Worm (Caenorhabditis elegans) whole organism, L4 larva: Measurements from ENCODE around the gene srt-59.

Experiments used
- Y5F2A.4 ChIP-seq: fragments of 200-800 bp; sonication (Bioruptor generic); optimal IDR thresholded peaks from 2 replicates; lab custom pipeline; 2018; ENCODE audit warnings: mild to moderate bottlenecking, missing genetic modification characterization, missing compliant biosample characterization
- ceh-28 ChIP-seq: fragments of 150-350 bp; optimal IDR thresholded peaks from 2 replicates; lab custom pipeline; 2014; ENCODE audit warnings: missing biosample characterization, missing genetic modification reagents, missing genetic modification characterization
- ceh-82 ChIP-seq: sonication (generic microtip); optimal IDR thresholded peaks from 2 replicates; lab custom pipeline; 2017; ENCODE audit warnings: missing biosample characterization, missing genetic modification characterization
- fos-1 ChIP-seq: fragments of 150-350 bp; optimal IDR thresholded peaks from 2 replicates; lab custom pipeline; 2014; ENCODE audit warnings: missing biosample characterization, missing genetic modification characterization
- jun-1 ChIP-seq: fragments of 150-350 bp; optimal IDR thresholded peaks from 2 replicates; lab custom pipeline; 2014; ENCODE audit warnings: missing biosample characterization, missing genetic modification reagents, missing genetic modification characterization
- lin-15B ChIP-seq: fragments of 150-350 bp; sonication (generic microtip); optimal IDR thresholded peaks from 3 replicates; lab custom pipeline; 2014; ENCODE audit warnings: missing biosample characterization, missing genetic modification characterization
- nhr-10 ChIP-seq: fragments of 150-350 bp; optimal IDR thresholded peaks from 2 replicates; lab custom pipeline; 2014; ENCODE audit warnings: missing biosample characterization, missing genetic modification characterization
- tra-1 ChIP-seq: fragments of 200-800 bp; sonication (Bioruptor generic); IDR thresholded peaks from 2 replicates; pipeline ENCODE4 v1.3.6; 2022; ENCODE audit warnings: missing genetic modification reagents, missing genetic modification characterization, missing compliant biosample characterization
- unc-39 ChIP-seq: sonication (generic microtip); optimal IDR thresholded peaks from 2 replicates; lab custom pipeline; 2017; ENCODE audit warnings: missing biosample characterization, missing genetic modification characterization
- unc-62 ChIP-seq, 3 experiments: fragments of 150-350 bp in 1 of 3; sonication (generic microtip); optimal IDR thresholded peaks in 2 of 3; peaks in 1 of 3; 1 replicate in 1 of 3; 2 replicates in 2 of 3; lab custom pipeline; 2014 to 2017; ENCODE audit warnings: missing biosample characterization in 3 of 3, missing genetic modification characterization in 3 of 3, missing genetic modification reagents in 3 of 3, missing genotype in 1 of 3

DNA sequence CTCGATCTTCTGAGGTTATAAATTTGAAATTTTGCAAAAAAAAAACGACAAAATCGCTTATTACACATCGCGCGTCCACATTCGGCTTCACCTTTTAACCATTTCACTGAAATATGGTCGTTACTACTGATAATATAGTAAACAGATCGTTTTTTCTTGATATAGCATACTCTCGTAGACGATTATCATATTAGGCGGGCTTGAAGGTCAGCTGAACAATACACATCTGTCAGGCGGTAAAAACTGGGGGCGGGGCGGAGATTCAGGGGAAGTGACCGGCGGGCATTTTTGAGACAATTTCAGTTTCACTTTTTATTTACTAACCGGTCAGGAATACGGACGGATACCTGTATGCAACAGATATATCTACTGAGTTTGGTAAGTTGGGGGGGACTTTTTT, 13.7 kb upstream of the srt-59 start, which contains the start of gene C18H7.1:
- TF ChIP-seq jun-1 (tag; lab: Kevin White, UChicago): no peak
- TF ChIP-seq nhr-10 (tag; lab: Kevin White, UChicago): no peak
- TF ChIP-seq fos-1: no peak
- TF ChIP-seq unc-62 (GFP tag; optimal IDR thresholded peaks at IDR 0.05 in 1 of 2; lab: Kevin White, UChicago): no peak
- no peak for TF ChIP-seq unc-62 (tag; optimal IDR thresholded peaks at IDR 0.05; lab: Kevin White, UChicago)
- no peak for TF ChIP-seq ceh-28
- no peak for TF ChIP-seq tra-1 (GFP tag; lab: Robert Waterston, UW)
- TF ChIP-seq Y5F2A.4: no peak
- TF ChIP-seq unc-39 (tag; lab: Kevin White, UChicago): no peak
- no peak for TF ChIP-seq ceh-82
- TF ChIP-seq lin-15B (tag; lab: Kevin White, UChicago): no peak
